Fruit fly (Drosophila melanogaster) whole organism, embryonic: ENCODE results near the gene CG9205.

Experiments used
- Ada2b ChIP-seq: fragments of 200-800 bp; sonication (Bioruptor generic); IDR thresholded peaks from 2 replicates; pipeline ENCODE4 v1.3.6; 2022; ENCODE audit warnings: missing biosample characterization, missing genetic modification characterization
- Bdp1 ChIP-seq: fragments of 200-800 bp; sonication (Bioruptor generic); optimal IDR thresholded peaks from 3 replicates; lab custom pipeline; 2016; ENCODE audit warnings: missing biosample characterization, missing genetic modification characterization
- CG10321 ChIP-seq: fragments of 200-800 bp; sonication (Bioruptor generic); IDR thresholded peaks from 2 replicates; pipeline ENCODE4 v1.3.6; 2022; ENCODE audit warnings: missing biosample characterization, missing genetic modification characterization
- CG11696 ChIP-seq: fragments of 200-800 bp; sonication (Bioruptor generic); IDR thresholded peaks from 2 replicates; pipeline ENCODE4 v1.3.6; 2022; ENCODE audit warnings: missing biosample characterization, missing genetic modification characterization
- CG12236 ChIP-seq: fragments of 200-800 bp; sonication (Bioruptor generic); optimal IDR thresholded peaks from 2 replicates; lab custom pipeline; 2016; ENCODE audit warnings: missing biosample characterization, missing genetic modification characterization
- CG12391 ChIP-seq: fragments of 200-800 bp; sonication (Bioruptor generic); optimal IDR thresholded peaks from 3 replicates; lab custom pipeline; 2018; ENCODE audit warnings: missing biosample characterization, mild to moderate bottlenecking, missing genetic modification characterization, moderate library complexity
- CG15601 ChIP-seq: fragments of 200-800 bp; sonication (Bioruptor generic); optimal IDR thresholded peaks from 3 replicates; lab custom pipeline; 2019; ENCODE audit warnings: missing biosample characterization, mild to moderate bottlenecking, missing genetic modification characterization, moderate library complexity
- CG1602 ChIP-seq: fragments of 200-800 bp; sonication (Bioruptor generic); optimal IDR thresholded peaks from 3 replicates; lab custom pipeline; 2016; ENCODE audit warnings: missing biosample characterization, missing genetic modification characterization
- CG1647 ChIP-seq: fragments of 200-800 bp; sonication (Bioruptor generic); optimal IDR thresholded peaks from 3 replicates; lab custom pipeline; 2016; ENCODE audit warnings: missing biosample characterization, missing genetic modification characterization
- CG16863 ChIP-seq: fragments of 200-800 bp; sonication (Bioruptor generic); optimal IDR thresholded peaks from 3 replicates; lab custom pipeline; 2016; ENCODE audit warnings: missing biosample characterization, missing genetic modification characterization
- CG17186 ChIP-seq: fragments of 200-800 bp; sonication (Bioruptor generic); optimal IDR thresholded peaks from 3 replicates; lab custom pipeline; 2017; ENCODE audit warnings: missing biosample characterization, missing genetic modification reagents, missing genetic modification characterization
- CG18599 ChIP-seq: fragments of 200-800 bp; sonication (Bioruptor generic); optimal IDR thresholded peaks from 3 replicates; lab custom pipeline; 2017; ENCODE audit warnings: missing biosample characterization, missing genetic modification characterization, mild to moderate bottlenecking, moderate library complexity, missing genetic modification reagents
- CG18619 ChIP-seq: fragments of 200-800 bp; sonication (Bioruptor generic); optimal IDR thresholded peaks from 3 replicates; lab custom pipeline; 2017; ENCODE audit warnings: missing biosample characterization, mild to moderate bottlenecking, missing genetic modification characterization
- CG2875 ChIP-seq: fragments of 200-800 bp; sonication (Bioruptor generic); optimal IDR thresholded peaks from 2 replicates; lab custom pipeline; 2017; ENCODE audit warnings: missing biosample characterization, mild to moderate bottlenecking, missing genetic modification characterization, missing genetic modification reagents
- CG3726 ChIP-seq: fragments of 200-800 bp; sonication (Bioruptor generic); IDR thresholded peaks from 3 replicates; pipeline ENCODE4, ENCODE4 v1.3.6; 2022; ENCODE audit warnings: missing biosample characterization, missing genetic modification characterization
- CG6854 ChIP-seq: fragments of 200-800 bp; sonication (Bioruptor generic); optimal IDR thresholded peaks from 3 replicates; lab custom pipeline; 2017; ENCODE audit warnings: missing biosample characterization, mild to moderate bottlenecking, missing genetic modification characterization
- CG7786 ChIP-seq: fragments of 200-800 bp; sonication (Bioruptor generic); optimal IDR thresholded peaks from 2 replicates; lab custom pipeline; 2016; ENCODE audit warnings: missing biosample characterization, missing genetic modification characterization
- CG7839 ChIP-seq: fragments of 200-800 bp; sonication (Bioruptor generic); optimal IDR thresholded peaks from 3 replicates; lab custom pipeline; 2018; ENCODE audit warnings: missing biosample characterization, mild to moderate bottlenecking, missing genetic modification characterization, moderate library complexity
- Dbx ChIP-seq: fragments of 200-800 bp; sonication (Bioruptor generic); IDR thresholded peaks from 3 replicates; pipeline ENCODE4 v1.3.6; 2022; ENCODE audit warnings: missing biosample characterization, missing genetic modification characterization
- HLH4C ChIP-seq: fragments of 200-800 bp; sonication (Bioruptor generic); IDR thresholded peaks from 3 replicates; pipeline ENCODE4 v1.3.6; 2022; ENCODE audit warnings: missing biosample characterization, missing genetic modification characterization; ENCODE audit not compliant: partially characterized antibody
- Mes4 ChIP-seq: fragments of 200-800 bp; sonication (Bioruptor generic); optimal IDR thresholded peaks from 2 replicates; lab custom pipeline; 2016; ENCODE audit warnings: missing biosample characterization, missing genetic modification characterization
- Poxn ChIP-seq: fragments of 200-800 bp; sonication (Bioruptor generic); IDR thresholded peaks from 2 replicates; pipeline ENCODE4 v1.3.6; 2022; ENCODE audit warnings: missing biosample characterization, missing genetic modification characterization
- Rx ChIP-seq: fragments of 200-800 bp; sonication (Bioruptor generic); IDR thresholded peaks from 2 replicates; pipeline ENCODE4 v1.3.6; 2022; ENCODE audit warnings: missing biosample characterization, missing genetic modification characterization
- abd-A ChIP-seq: fragments of 200-800 bp; sonication (Bioruptor generic); optimal IDR thresholded peaks from 3 replicates; lab custom pipeline; 2019; ENCODE audit warnings: missing biosample characterization, mild to moderate bottlenecking, missing genetic modification characterization, moderate library complexity
- aop ChIP-seq: fragments of 200-800 bp; sonication (Bioruptor generic); IDR thresholded peaks from 2 replicates; pipeline ENCODE4 v1.3.6; 2022; ENCODE audit warnings: missing biosample characterization, missing genetic modification characterization
- bcd ChIP-seq: fragments of 200-800 bp; sonication (Bioruptor generic); optimal IDR thresholded peaks from 2 replicates; lab custom pipeline; 2017; ENCODE audit warnings: missing biosample characterization, mild to moderate bottlenecking, missing genetic modification characterization
- crc ChIP-seq: fragments of 200-800 bp; sonication (Bioruptor generic); optimal IDR thresholded peaks from 2 replicates; lab custom pipeline; 2016; ENCODE audit warnings: missing biosample characterization, missing genetic modification characterization
- en ChIP-seq: fragments of 200-800 bp; sonication (Bioruptor generic); optimal IDR thresholded peaks from 2 replicates; lab custom pipeline; 2016; ENCODE audit warnings: missing biosample characterization, missing genetic modification characterization
- ewg ChIP-seq: fragments of 200-800 bp; sonication (Bioruptor generic); optimal IDR thresholded peaks from 3 replicates; lab custom pipeline; 2017; ENCODE audit warnings: mild to moderate bottlenecking, missing biosample characterization, missing genetic modification reagents, missing genetic modification characterization
- exex ChIP-seq: fragments of 200-800 bp; sonication (Bioruptor generic); optimal IDR thresholded peaks from 4 replicates; lab custom pipeline; 2018; ENCODE audit warnings: missing biosample characterization, mild to moderate bottlenecking, missing genetic modification characterization, moderate library complexity
- gcm ChIP-seq: fragments of 200-800 bp; sonication (Bioruptor generic); optimal IDR thresholded peaks from 2 replicates; lab custom pipeline; 2019; ENCODE audit warnings: missing biosample characterization, mild to moderate bottlenecking, missing genetic modification characterization, moderate library complexity
- h ChIP-seq: fragments of >200 bp; optimal IDR thresholded peaks from 2 replicates; lab custom pipeline; 2017
- ham ChIP-seq: fragments of 200-800 bp; sonication (Bioruptor generic); IDR thresholded peaks from 2 replicates; pipeline ENCODE4 v1.3.6; 2022; ENCODE audit warnings: missing biosample characterization, missing genetic modification characterization
- hkb ChIP-seq, 2 experiments: fragments of 200-800 bp in 1 of 2; fragments of >200 bp in 1 of 2; sonication (Bioruptor generic) in 1 of 2; IDR thresholded peaks in 1 of 2; optimal IDR thresholded peaks in 1 of 2; 2 replicates each; pipeline versions ENCODE4 v1.3.6 to Lab custom; 2017 to 2022; ENCODE audit warnings: missing biosample characterization in 1 of 2, missing genetic modification characterization in 1 of 2
- inv ChIP-seq: fragments of 200-800 bp; sonication (Bioruptor generic); IDR thresholded peaks from 2 replicates; pipeline ENCODE4 v1.3.6; 2022; ENCODE audit warnings: missing biosample characterization, missing genetic modification characterization; ENCODE audit not compliant: partially characterized antibody
- kni ChIP-seq: fragments of 200-800 bp; sonication (Bioruptor generic); optimal IDR thresholded peaks from 3 replicates; lab custom pipeline; 2017; ENCODE audit warnings: mild to moderate bottlenecking, missing biosample characterization, missing genetic modification reagents, missing genetic modification characterization
- knrl ChIP-seq: fragments of 200-800 bp; sonication (Bioruptor generic); IDR thresholded peaks from 3 replicates; pipeline ENCODE4 v1.3.6; 2022; ENCODE audit warnings: missing biosample characterization, missing genetic modification characterization; ENCODE audit not compliant: partially characterized antibody
- lab ChIP-seq: fragments of 200-800 bp; sonication (Bioruptor generic); optimal IDR thresholded peaks from 3 replicates; lab custom pipeline; 2017; ENCODE audit warnings: missing biosample characterization, missing genetic modification characterization, mild to moderate bottlenecking, moderate library complexity, missing genetic modification reagents
- org-1 ChIP-seq: fragments of 200-800 bp; sonication (Bioruptor generic); optimal IDR thresholded peaks from 2 replicates; lab custom pipeline; 2017; ENCODE audit warnings: missing biosample characterization, missing genetic modification characterization
- pita ChIP-seq: fragments of 200-800 bp; sonication (Bioruptor generic); optimal IDR thresholded peaks from 2 replicates; lab custom pipeline; 2017; ENCODE audit warnings: missing biosample characterization, mild to moderate bottlenecking, missing genetic modification characterization
- salm ChIP-seq: fragments of 200-800 bp; sonication (Bioruptor generic); optimal IDR thresholded peaks from 2 replicates; lab custom pipeline; 2018; ENCODE audit warnings: missing biosample characterization, mild to moderate bottlenecking, missing genetic modification characterization
- schlank ChIP-seq: fragments of 200-800 bp; sonication (Bioruptor generic); optimal IDR thresholded peaks from 2 replicates; lab custom pipeline; 2018; ENCODE audit warnings: missing biosample characterization, mild to moderate bottlenecking, missing genetic modification characterization
- seq ChIP-seq: fragments of 200-800 bp; sonication (Bioruptor generic); IDR thresholded peaks from 2 replicates; pipeline ENCODE4 v1.3.6; 2022; ENCODE audit warnings: missing biosample characterization, missing genetic modification characterization
- sob ChIP-seq: fragments of 200-800 bp; sonication (Bioruptor generic); IDR thresholded peaks from 2 replicates; pipeline ENCODE4 v1.3.6; 2022; ENCODE audit warnings: missing biosample characterization, missing genetic modification characterization
- tap ChIP-seq: fragments of 200-800 bp; optimal IDR thresholded peaks from 3 replicates; lab custom pipeline; 2019; ENCODE audit warnings: missing biosample characterization, mild to moderate bottlenecking, missing genetic modification characterization, moderate library complexity
- tio ChIP-seq: fragments of 200-800 bp; sonication (Bioruptor generic); optimal IDR thresholded peaks from 2 replicates; lab custom pipeline; 2017; ENCODE audit warnings: missing biosample characterization, missing genetic modification characterization, inconsistent platforms
- tll ChIP-seq, 2 experiments: fragments of 200-800 bp in 1 of 2; fragments of >200 bp in 1 of 2; sonication (Bioruptor generic) in 1 of 2; optimal IDR thresholded peaks; 2 replicates each; lab custom pipeline; 2017 to 2019; ENCODE audit warnings: missing biosample characterization in 2 of 2, missing genetic modification characterization in 2 of 2, mild to moderate bottlenecking in 1 of 2, moderate library complexity in 1 of 2
- usp ChIP-seq: fragments of >200 bp; optimal IDR thresholded peaks from 2 replicates; lab custom pipeline; 2017; ENCODE audit warnings: missing biosample characterization, missing genetic modification characterization
- wor ChIP-seq: fragments of 200-800 bp; sonication (Bioruptor generic); IDR thresholded peaks from 2 replicates; pipeline ENCODE4 v1.3.6; 2022; ENCODE audit warnings: missing biosample characterization, missing genetic modification characterization

The CG9205 gene

DNA sequence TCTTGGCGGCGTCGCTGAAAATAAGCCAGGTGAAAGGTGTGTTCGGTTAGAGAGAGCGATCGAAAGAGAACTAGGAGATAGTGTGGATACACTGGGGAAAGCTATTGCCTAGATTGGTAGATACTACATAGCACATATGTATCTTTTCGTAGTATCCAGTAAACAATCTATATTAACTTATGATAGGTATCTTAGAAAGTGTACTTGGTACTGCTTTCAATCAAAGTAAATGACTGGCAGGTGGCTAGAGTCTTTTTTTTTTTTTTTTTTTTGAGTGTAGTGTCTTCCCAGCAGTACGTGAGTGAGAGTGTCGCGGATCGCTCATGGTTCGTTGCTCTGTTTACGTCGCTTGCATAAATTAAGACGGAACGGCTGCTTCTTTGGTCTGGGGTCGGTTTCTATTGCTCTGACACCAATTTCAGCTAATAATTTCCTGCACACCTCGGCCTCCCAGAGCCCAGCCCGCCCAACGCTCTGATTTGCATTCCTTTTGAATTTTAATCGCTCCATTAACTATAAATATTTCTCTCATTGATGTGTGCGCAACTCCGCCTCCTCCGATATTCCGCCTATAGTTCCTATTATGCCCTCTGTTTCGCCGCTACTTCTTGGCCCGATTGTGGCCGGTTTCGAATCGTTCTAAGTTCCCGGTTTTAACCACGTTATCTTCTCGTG lies 4.8 kb upstream of the CG9205 start (continued):
- TF ChIP-seq Mes4 (GFP tag; lab: Kevin White, UChicago) (peak; percentile 53), CG2875 (GFP tag; lab: Kevin White, UChicago) (peak; percentile 65), CG7839 (tag; lab: Kevin White, UChicago) (peak; percentile 69), CG1602 (GFP tag; lab: Kevin White, UChicago) (peak; percentile 42), abd-A (tag; lab: Kevin White, UChicago) (peak; percentile 27), CG6854 (GFP tag; lab: Kevin White, UChicago) (no peak), Dbx (GFP tag; lab: Robert Waterston, UW) (no peak), CG17186 (GFP tag; lab: Kevin White, UChicago) (no peak), CG3726 (GFP tag; lab: Robert Waterston, UW) (0 out of 3 replicates have a peak, but pooled peaks have one; percentile 20), CG16863 (GFP tag; lab: Kevin White, UChicago) (peak; percentile 55), CG15601 (tag; lab: Kevin White, UChicago) (peak; percentile 75), wor (peak; percentile 57), sob (GFP tag; lab: Robert Waterston, UW) (peak; percentile 38; the same call in 1 of the 2 replicates), CG12236 (GFP tag; lab: Kevin White, UChicago) (peak; percentile 19), CG18619 (GFP tag; lab: Kevin White, UChicago) (no peak), org-1 (GFP tag; lab: Kevin White, UChicago) (peak; percentile 34), knrl (no peak), seq (GFP tag; lab: Robert Waterston, UW) (0 out of 2 replicates have a peak, but pooled peaks have one; percentile 12), salm (tag; lab: Kevin White, UChicago) (peak; percentile 15), CG12391 (peak; percentile 60), schlank (tag; lab: Kevin White, UChicago) (no peak), exex (tag; lab: Kevin White, UChicago) (no peak), CG1647 (no peak), pita (no peak), CG11696 (GFP tag; lab: Robert Waterston, UW) (peak; percentile 32; the same call in 1 of the 2 replicates), en (peak; percentile 44), ham (no peak), Bdp1 (peak; percentile 26), gcm (GFP tag; lab: Kevin White, UChicago) (peak; percentile 26), bcd (GFP tag; lab: Kevin White, UChicago) (peak; percentile 60), h (lab: Kevin White, UChicago) (no peak), lab (GFP tag; lab: Kevin White, UChicago) (peak; percentile 56), CG7786 (GFP tag; lab: Kevin White, UChicago) (no peak), inv (GFP tag; lab: Robert Waterston, UW) (no peak), tll (GFP tag; optimal IDR thresholded peaks at IDR 0.05; lab: Kevin White, UChicago) (no peak), tap (peak; percentile 34), kni (peak; percentile 75), CG10321 (no peak), crc (GFP tag; lab: Kevin White, UChicago) (no peak), aop (no peak), Ada2b (GFP tag; lab: Robert Waterston, UW) (peak; percentile 42), ewg (GFP tag; lab: Kevin White, UChicago) (peak; percentile 64), Poxn (GFP tag; lab: Robert Waterston, UW) (no peak), usp (GFP tag; lab: Kevin White, UChicago) (no peak), Rx (peak; percentile 57), CG18599 (GFP tag; lab: Kevin White, UChicago) (peak; percentile 44), HLH4C (GFP tag; lab: Robert Waterston, UW) (no peak), hkb (optimal IDR thresholded peaks at IDR 0.05; lab: Kevin White, UChicago) (no peak), hkb (GFP tag; IDR thresholded peaks at IDR 0.05; lab: Robert Waterston, UW) (peak; percentile 79), tio (peak; percentile 48)
